1 worm cellular context compared by ENCODE assay signal in the genomic region with DNA sequence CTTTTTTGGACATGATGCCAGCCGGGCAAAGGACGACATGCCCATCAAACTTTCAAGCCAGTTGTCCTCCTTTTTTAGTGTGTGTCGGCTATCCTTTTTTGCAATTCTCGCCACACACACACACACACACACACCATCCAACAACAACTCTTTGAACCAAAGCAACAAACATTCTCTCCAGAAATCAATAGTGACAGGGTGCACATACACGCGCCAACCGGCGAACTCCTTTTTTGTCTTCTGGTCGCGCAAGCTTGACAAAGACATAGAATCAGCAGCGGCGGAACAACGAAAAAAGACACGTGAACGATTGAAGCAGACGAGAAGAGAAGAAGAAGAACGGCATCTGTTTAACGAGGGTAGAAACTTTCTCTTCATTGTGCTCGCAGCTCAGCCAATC.
TF ChIP-seq lines count a peak whose summit lies in the region.

No protein-coding gene starts in this region.

TF ChIP-seq in whole organism, L1 larva, 84 proteins besides CTCF, POLR2A, EP300 and RAD21 (continued from another document):
- TF ChIP-seq aha-1 (tag; optimal IDR thresholded peaks at IDR 0.05; lab: Kevin White, UChicago) (no peak), fkh-8 (tag; optimal IDR thresholded peaks at IDR 0.05; lab: Kevin White, UChicago) (no peak), lsy-2 (tag; optimal IDR thresholded peaks at IDR 0.05; lab: Kevin White, UChicago) (no peak), snu-23 (GFP tag; optimal IDR thresholded peaks at IDR 0.05; lab: Kevin White, UChicago) (no peak), egl-13 (tag; optimal IDR thresholded peaks at IDR 0.05; lab: Kevin White, UChicago) (no peak), ztf-11 (tag; optimal IDR thresholded peaks at IDR 0.05; lab: Kevin White, UChicago) (no peak), zag-1 (tag; optimal IDR thresholded peaks at IDR 0.05; lab: Kevin White, UChicago) (no peak)
